Fruit fly (Drosophila melanogaster): ENCODE results near the gene CG8043.

The CG8043 gene

DNA sequence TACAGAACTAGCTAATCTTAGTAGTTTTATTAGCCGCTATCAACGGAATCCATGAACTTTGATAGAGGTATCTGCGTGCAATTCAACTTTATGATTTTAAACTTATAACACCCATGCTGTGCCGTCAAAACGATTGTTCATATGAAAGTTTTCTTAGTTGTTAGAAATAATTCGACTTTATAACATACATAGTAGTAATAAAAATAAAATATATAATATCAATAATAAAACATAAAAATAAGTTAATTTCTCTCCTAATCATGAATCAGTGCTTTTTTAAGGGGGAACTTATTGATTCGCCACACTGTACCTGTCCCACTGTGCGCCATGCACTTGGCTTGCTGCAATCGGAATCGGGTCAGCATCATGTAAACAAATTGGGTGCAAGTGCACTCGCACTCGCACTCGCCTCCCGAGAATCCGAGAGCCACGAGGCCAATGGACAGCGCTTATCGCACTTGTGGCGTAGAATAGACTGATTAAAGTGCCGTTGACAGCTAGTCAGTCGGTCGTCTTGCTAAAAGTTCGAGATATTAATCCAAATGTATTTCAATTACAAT lies 35.3 kb downstream of the CG8043 start (continued):
- TF ChIP-seq CG12104 (GFP tag; optimal IDR thresholded peaks at IDR 0.05), result no peak
- no peak for TF ChIP-seq ssp (GFP tag; IDR thresholded peaks at IDR 0.05)
- no peak for TF ChIP-seq Oaz (GFP tag; IDR thresholded peaks at IDR 0.05)
- TF ChIP-seq CG7372 (GFP tag; IDR thresholded peaks at IDR 0.05), result no peak
- TF ChIP-seq gsb-n (tag; optimal IDR thresholded peaks at IDR 0.05), result no peak
- TF ChIP-seq CG15073 (GFP tag; optimal IDR thresholded peaks at IDR 0.05), result no peak
- no peak for TF ChIP-seq Dp (GFP tag; optimal IDR thresholded peaks at IDR 0.05)
- no peak for TF ChIP-seq Dip3 (GFP tag; optimal IDR thresholded peaks at IDR 0.05)
- no peak for TF ChIP-seq Sin3A (optimal IDR thresholded peaks at IDR 0.05)
- TF ChIP-seq HLHmδ (GFP tag; optimal IDR thresholded peaks at IDR 0.05), result no peak
- no peak for TF ChIP-seq nom (GFP tag; optimal IDR thresholded peaks at IDR 0.05)
- no peak for TF ChIP-seq CG13287 (GFP tag; IDR thresholded peaks at IDR 0.05; ENCODE audit: partially characterized antibody)
- TF ChIP-seq Med (GFP tag), result peak; percentile 5
- peak; percentile 18 for TF ChIP-seq CG7987 (GFP tag; optimal IDR thresholded peaks at IDR 0.05)
- no peak for TF ChIP-seq Lpt (GFP tag; optimal IDR thresholded peaks at IDR 0.05)
- no peak for TF ChIP-seq lilli (GFP tag; optimal IDR thresholded peaks at IDR 0.05)
- TF ChIP-seq CG6654 (GFP tag; optimal IDR thresholded peaks at IDR 0.05), result no peak
- TF ChIP-seq sens-2 (GFP tag; IDR thresholded peaks at IDR 0.05), result peak; percentile 60; the same call in 1 of the 2 replicates
- TF ChIP-seq E2f1 (GFP tag; IDR thresholded peaks at IDR 0.05), result no peak
- no peak for TF ChIP-seq CG12769 (tag; optimal IDR thresholded peaks at IDR 0.05)
- no peak for TF ChIP-seq CG4854 (GFP tag; optimal IDR thresholded peaks at IDR 0.05)
- peak; percentile 21 for TF ChIP-seq CG10431 (GFP tag; optimal IDR thresholded peaks at IDR 0.05)
- peak; percentile 19 for TF ChIP-seq phol (tag; optimal IDR thresholded peaks at IDR 0.05)
- TF ChIP-seq chn (GFP tag; optimal IDR thresholded peaks at IDR 0.05), result no peak
- no peak for TF ChIP-seq CG4730 (GFP tag; IDR thresholded peaks at IDR 0.05)
- TF ChIP-seq CG30020 (tag; optimal IDR thresholded peaks at IDR 0.05), result no peak
- no peak for TF ChIP-seq CG17912 (GFP tag; optimal IDR thresholded peaks at IDR 0.05)
- TF ChIP-seq CG1832 (GFP tag; optimal IDR thresholded peaks at IDR 0.05), result no peak
- TF ChIP-seq amos (GFP tag; IDR thresholded peaks at IDR 0.05; ENCODE audit: partially characterized antibody), result no peak
- peak; percentile 86 for TF ChIP-seq CG4707 (GFP tag; optimal IDR thresholded peaks at IDR 0.05)
- no peak for TF ChIP-seq lov (optimal IDR thresholded peaks at IDR 0.05)
- TF ChIP-seq lov (GFP tag; IDR thresholded peaks at IDR 0.05), result no peak
- TF ChIP-seq YL-1 (GFP tag; optimal IDR thresholded peaks at IDR 0.05), result no peak
- no peak for TF ChIP-seq schlank (tag; optimal IDR thresholded peaks at IDR 0.05)
- TF ChIP-seq B-H2 (GFP tag; optimal IDR thresholded peaks at IDR 0.05), result no peak
- TF ChIP-seq NFAT (GFP tag; IDR thresholded peaks at IDR 0.05), result no peak
- TF ChIP-seq ac (GFP tag; optimal IDR thresholded peaks at IDR 0.05), result no peak
- peak; percentile 24 for TF ChIP-seq CG7839 (tag; optimal IDR thresholded peaks at IDR 0.05)
- TF ChIP-seq pros (GFP tag; optimal IDR thresholded peaks at IDR 0.05), result no peak
- TF ChIP-seq BEAF-32 (GFP tag; optimal IDR thresholded peaks at IDR 0.05), result no peak
- TF ChIP-seq crol (GFP tag; IDR thresholded peaks at IDR 0.05), result no peak
- no peak for TF ChIP-seq CG34224 (GFP tag; IDR thresholded peaks at IDR 0.05; ENCODE audit: partially characterized antibody)
- TF ChIP-seq CG9727 (GFP tag; optimal IDR thresholded peaks at IDR 0.05), result no peak
- TF ChIP-seq Fer1 (GFP tag; optimal IDR thresholded peaks at IDR 0.05), result no peak
- TF ChIP-seq tx (GFP tag; optimal IDR thresholded peaks at IDR 0.05), result no peak
- no peak for TF ChIP-seq Dfd (GFP tag; optimal IDR thresholded peaks at IDR 0.05)
- no peak for TF ChIP-seq gro (GFP tag; optimal IDR thresholded peaks at IDR 0.05)
- no peak for TF ChIP-seq Hey (tag; optimal IDR thresholded peaks at IDR 0.05)
- TF ChIP-seq kay (GFP tag; optimal IDR thresholded peaks at IDR 0.05), result no peak
- TF ChIP-seq CG12299 (tag; optimal IDR thresholded peaks at IDR 0.05), result no peak
- TF ChIP-seq Ada2b (GFP tag; IDR thresholded peaks at IDR 0.05), result no peak
- TF ChIP-seq HHEX (GFP tag; optimal IDR thresholded peaks at IDR 0.05), result no peak
